Worm (Caenorhabditis elegans) whole organism, L3 larva: ENCODE results near the gene vgln-1.
A peak's percentile ranks its signal among the peaks of the same experiment; 100 is the strongest.

ENCODE experiments used
- R02D3.7 ChIP-seq: fragments of 150-350 bp; optimal IDR thresholded peaks from 2 replicates; lab custom pipeline; 2014; ENCODE audit warnings: missing biosample characterization, missing genetic modification characterization
- aly-2 ChIP-seq: fragments of 150-350 bp; optimal IDR thresholded peaks from 2 replicates; lab custom pipeline; 2014; ENCODE audit warnings: missing biosample characterization, missing genetic modification characterization
- fkh-10 ChIP-seq: sonication (generic microtip); optimal IDR thresholded peaks from 2 replicates; lab custom pipeline; 2017; ENCODE audit warnings: missing biosample characterization, missing genetic modification reagents, missing genetic modification characterization
- fos-1 ChIP-seq: fragments of 150-350 bp; optimal IDR thresholded peaks from 2 replicates; lab custom pipeline; 2014; ENCODE audit warnings: missing biosample characterization, missing genetic modification characterization
- nhr-23 ChIP-seq: fragments of 150-350 bp; optimal IDR thresholded peaks from 2 replicates; lab custom pipeline; 2014; ENCODE audit warnings: missing biosample characterization, missing genetic modification reagents, missing genetic modification characterization
- nhr-237 ChIP-seq: fragments of 150-350 bp; optimal IDR thresholded peaks from 2 replicates; lab custom pipeline; 2014; ENCODE audit warnings: missing biosample characterization, missing genetic modification characterization
- nhr-76 ChIP-seq: fragments of 150-350 bp; sonication (generic microtip); optimal IDR thresholded peaks from 5 replicates; lab custom pipeline; 2014; ENCODE audit warnings: missing biosample characterization, missing genetic modification characterization
- pqm-1 ChIP-seq: fragments of 150-350 bp; optimal IDR thresholded peaks from 2 replicates; lab custom pipeline; 2017; ENCODE audit warnings: missing biosample characterization, missing genetic modification characterization, inconsistent platforms
- unc-62 ChIP-seq: fragments of 150-350 bp; sonication (generic microtip); optimal IDR thresholded peaks from 4 replicates; lab custom pipeline; 2014; ENCODE audit warnings: missing biosample characterization, missing genetic modification reagents, missing genetic modification characterization

ce11 chrII:9895173-9895572 lies 4.3 kb upstream of the vgln-1 start:
- TF ChIP-seq aly-2 (tag; lab: Kevin White, UChicago), result no peak
- TF ChIP-seq unc-62 (GFP tag; lab: Kevin White, UChicago), result no peak
- TF ChIP-seq nhr-237 (tag; lab: Kevin White, UChicago), result no peak
- no peak for TF ChIP-seq R02D3.7 (tag; lab: Kevin White, UChicago)
- TF ChIP-seq nhr-76 (tag; lab: Kevin White, UChicago), result no peak
- TF ChIP-seq pqm-1 (tag; lab: Kevin White, UChicago), result peak; percentile 58
- no peak for TF ChIP-seq fkh-10 (GFP tag; lab: Kevin White, UChicago)
- no peak for TF ChIP-seq nhr-23
- TF ChIP-seq fos-1 (tag; lab: Kevin White, UChicago), result no peak
